Fruit fly (Drosophila melanogaster) whole organism, pupa: Measurements from ENCODE around the gene CG5346.

Source experiments
- CG13204 ChIP-seq: fragments of 200-800 bp; sonication (Bioruptor generic); optimal IDR thresholded peaks from 2 replicates; lab custom pipeline; 2018; ENCODE audit warnings: missing biosample characterization, mild to moderate bottlenecking, missing genetic modification characterization, moderate library complexity
- CG32121 ChIP-seq: fragments of 200-800 bp; sonication (Bioruptor generic); IDR thresholded peaks from 2 replicates; pipeline ENCODE4 v1.3.6; 2022; ENCODE audit warnings: missing biosample characterization, missing genetic modification characterization
- CG34367 ChIP-seq: fragments of 200-800 bp; sonication (Bioruptor generic); optimal IDR thresholded peaks from 2 replicates; lab custom pipeline; 2018; ENCODE audit warnings: missing biosample characterization, mild to moderate bottlenecking, missing genetic modification characterization
- CG4496 ChIP-seq: fragments of 200-800 bp; sonication (Bioruptor generic); IDR thresholded peaks from 3 replicates; pipeline ENCODE4 v1.3.6; 2022; ENCODE audit warnings: missing biosample characterization, missing genetic modification characterization
- D1 ChIP-seq: fragments of 200-800 bp; sonication (Bioruptor generic); optimal IDR thresholded peaks from 2 replicates; lab custom pipeline; 2018; ENCODE audit warnings: missing biosample characterization, mild to moderate bottlenecking, missing genetic modification characterization, moderate library complexity
- EcR ChIP-seq: fragments of 200-800 bp; sonication (Bioruptor generic); optimal IDR thresholded peaks from 3 replicates; lab custom pipeline; 2019; ENCODE audit warnings: missing biosample characterization, missing genetic modification characterization, mild to moderate bottlenecking, moderate library complexity, missing genetic modification reagents
- Ets98B ChIP-seq: fragments of 200-800 bp; sonication (Bioruptor generic); IDR thresholded peaks from 2 replicates; pipeline ENCODE4 v1.3.6; 2022; ENCODE audit warnings: missing biosample characterization, missing genetic modification characterization
- Pif1A ChIP-seq: fragments of 200-800 bp; sonication (Bioruptor generic); optimal IDR thresholded peaks from 3 replicates; lab custom pipeline; 2016; ENCODE audit warnings: missing biosample characterization, missing genetic modification characterization
- rn ChIP-seq: fragments of 200-800 bp; sonication (Bioruptor generic); IDR thresholded peaks from 2 replicates; pipeline ENCODE4 v1.3.6; 2022; ENCODE audit warnings: missing biosample characterization, missing genetic modification characterization

dm6 chr3R:22483537-22483936, 44.9 kb downstream of the CG5346 start:
- TF ChIP-seq Ets98B (GFP tag; lab: Robert Waterston, UW) (no peak), CG32121 (GFP tag; lab: Robert Waterston, UW) (no peak), CG34367 (tag; lab: Kevin White, UChicago) (no peak), EcR (GFP tag; lab: Kevin White, UChicago) (no peak), CG4496 (GFP tag; lab: Robert Waterston, UW) (no peak), Pif1A (GFP tag; lab: Kevin White, UChicago) (no peak), D1 (tag; lab: Kevin White, UChicago) (no peak), rn (no peak), CG13204 (GFP tag; lab: Kevin White, UChicago) (no peak)
